Fruit fly (Drosophila melanogaster): ENCODE results near the gene PVRAP.
A peak's percentile ranks its signal among the peaks of the same experiment; 100 is the strongest.

Gene PVRAP

DNA sequence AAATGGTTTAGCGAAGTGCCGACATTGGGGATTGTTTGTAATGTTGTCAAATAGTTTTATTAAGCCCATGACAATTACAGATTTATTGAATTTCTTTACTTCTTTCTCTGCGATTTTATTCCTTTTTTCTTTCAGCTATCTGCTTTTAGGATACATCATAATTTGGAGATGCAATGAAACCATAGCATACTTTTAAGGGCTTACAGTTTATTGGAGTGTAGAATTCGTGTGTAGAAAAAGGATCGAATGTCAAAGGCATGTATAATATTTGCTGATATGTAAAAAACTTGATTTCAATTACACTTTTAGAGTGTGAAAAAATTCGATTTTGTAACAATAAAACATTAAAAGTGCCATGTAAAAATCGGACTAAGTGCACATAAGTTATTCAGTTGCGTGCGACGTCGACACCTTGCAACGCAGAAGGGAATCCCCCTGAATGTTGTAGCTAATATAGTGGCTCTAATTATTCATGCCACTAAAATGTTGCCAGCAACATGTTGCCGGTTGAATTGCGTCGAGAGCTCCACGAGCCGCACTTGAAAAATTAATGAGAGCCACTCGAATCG lies 30.1 kb upstream of the PVRAP start:
- TF ChIP-seq Dif (GFP tag; optimal IDR thresholded peaks at IDR 0.05; ENCODE audit: partially characterized antibody) (no peak), Myc (optimal IDR thresholded peaks at IDR 0.05) (peak; percentile 51), GATAd (GFP tag; optimal IDR thresholded peaks at IDR 0.05) (no peak), Abd-B (GFP tag; optimal IDR thresholded peaks at IDR 0.05) (no peak)

DNA sequence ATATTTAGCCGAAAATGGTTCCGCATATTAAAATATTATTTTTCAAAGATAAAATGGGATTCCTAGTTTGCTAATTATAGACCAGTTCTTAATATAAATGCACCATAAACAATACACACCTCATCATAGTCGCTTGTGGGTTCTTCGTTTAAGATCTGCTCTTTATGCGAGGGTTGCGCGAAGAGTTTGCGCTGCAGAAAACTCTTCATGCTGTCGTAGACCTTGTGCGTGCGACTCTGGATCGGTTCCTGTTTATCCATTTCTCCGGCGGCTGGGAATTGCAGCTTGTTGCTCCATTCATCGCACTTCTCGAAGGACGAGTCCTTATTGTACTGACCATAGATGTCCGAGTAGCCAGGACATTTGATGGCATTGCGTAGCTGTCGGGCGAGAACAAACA lies 28.3 kb upstream of the PVRAP start:
- TF ChIP-seq Sp1 (GFP tag; optimal IDR thresholded peaks at IDR 0.05), result no peak
- TF ChIP-seq CrebA (GFP tag; optimal IDR thresholded peaks at IDR 0.05; ENCODE audit: borderline replicate concordance), result no peak
- no peak for TF ChIP-seq Abd-B (GFP tag; optimal IDR thresholded peaks at IDR 0.05)
- TF ChIP-seq CG32264 (GFP tag; optimal IDR thresholded peaks at IDR 0.05), result no peak
- TF ChIP-seq Hnf4 (GFP tag; optimal IDR thresholded peaks at IDR 0.05), result no peak
- no peak for TF ChIP-seq GATAd (GFP tag; optimal IDR thresholded peaks at IDR 0.05)
- no peak for TF ChIP-seq woc (GFP tag; optimal IDR thresholded peaks at IDR 0.05)
- no peak for TF ChIP-seq rgr (GFP tag; optimal IDR thresholded peaks at IDR 0.05)
- no peak for TF ChIP-seq h (GFP tag; optimal IDR thresholded peaks at IDR 0.05)
- no peak for TF ChIP-seq Mio (GFP tag; optimal IDR thresholded peaks at IDR 0.05)
- TF ChIP-seq Dif (GFP tag; optimal IDR thresholded peaks at IDR 0.05; ENCODE audit: partially characterized antibody), result no peak
- no peak for TF ChIP-seq dl (GFP tag; optimal IDR thresholded peaks at IDR 0.05; ENCODE audit: insufficient read depth in 1 of 2, partially characterized antibody in 2 of 2)
- TF ChIP-seq dmrt93B (GFP tag; optimal IDR thresholded peaks at IDR 0.05), result no peak
- TF ChIP-seq lola (GFP tag; optimal IDR thresholded peaks at IDR 0.05), result no peak
- TF ChIP-seq foxo (GFP tag; optimal IDR thresholded peaks at IDR 0.05), result no peak
- TF ChIP-seq sv (GFP tag; optimal IDR thresholded peaks at IDR 0.05), result no peak
- TF ChIP-seq dsf (GFP tag; optimal IDR thresholded peaks at IDR 0.05; ENCODE audit: borderline replicate concordance), result no peak
- no peak for TF ChIP-seq tai (GFP tag; optimal IDR thresholded peaks at IDR 0.05)

DNA sequence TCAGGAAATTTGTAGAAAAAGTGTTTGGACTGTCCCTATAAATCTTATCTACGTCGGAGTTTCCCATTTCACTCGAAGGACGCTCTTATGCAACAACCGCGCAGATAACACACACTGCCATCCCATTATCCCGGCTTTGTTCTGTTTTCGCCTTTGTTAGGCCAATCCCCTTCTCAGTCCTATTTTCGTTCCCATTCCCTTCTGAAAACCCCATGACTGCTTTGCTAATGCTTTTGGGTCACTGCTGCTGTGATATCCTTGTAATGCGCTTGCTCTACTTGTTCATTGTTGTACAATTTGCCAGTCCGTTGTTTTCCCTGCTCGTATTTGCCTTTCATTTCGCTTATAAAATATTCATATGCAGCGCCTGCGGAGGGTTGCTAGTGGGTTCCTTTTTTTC lies 27.9 kb upstream of the PVRAP start:
- TF ChIP-seq psq (GFP tag; optimal IDR thresholded peaks at IDR 0.05) (no peak), Dif (GFP tag; optimal IDR thresholded peaks at IDR 0.05; ENCODE audit: partially characterized antibody) (no peak), br (GFP tag; optimal IDR thresholded peaks at IDR 0.05) (no peak), Vsx2 (GFP tag; optimal IDR thresholded peaks at IDR 0.05; ENCODE audit: partially characterized antibody) (no peak), GATAd (GFP tag; optimal IDR thresholded peaks at IDR 0.05) (no peak), Hr78 (GFP tag; optimal IDR thresholded peaks at IDR 0.05) (no peak), N (GFP tag; optimal IDR thresholded peaks at IDR 0.05) (no peak), sv (GFP tag; optimal IDR thresholded peaks at IDR 0.05) (no peak), h (GFP tag; optimal IDR thresholded peaks at IDR 0.05) (no peak), dl (GFP tag; optimal IDR thresholded peaks at IDR 0.05; ENCODE audit: insufficient read depth in 1 of 2, partially characterized antibody in 2 of 2) (no peak), Jra (GFP tag; optimal IDR thresholded peaks at IDR 0.05) (no peak), CG9705 (GFP tag; optimal IDR thresholded peaks at IDR 0.05) (no peak)

DNA sequence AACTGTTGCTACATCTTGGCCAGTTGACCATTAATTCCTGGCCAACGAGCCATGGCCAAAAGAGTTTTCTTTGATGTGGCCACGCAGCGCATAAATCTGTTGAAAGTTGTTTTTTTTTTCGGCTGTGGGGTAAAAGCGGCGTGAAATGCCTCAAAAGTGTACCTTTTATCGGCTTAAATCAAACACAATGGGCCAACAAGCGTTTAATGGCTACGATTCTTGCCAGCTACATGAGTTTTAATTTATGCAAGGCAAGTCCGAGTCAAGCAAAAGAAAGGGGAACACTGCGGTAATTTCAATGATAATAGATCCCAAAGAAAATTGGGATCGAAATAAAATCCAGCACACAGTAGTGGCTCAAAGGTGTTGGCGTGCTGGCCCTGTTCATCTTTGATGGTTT lies 26.8 kb upstream of the PVRAP start:
- TF ChIP-seq Myc (optimal IDR thresholded peaks at IDR 0.05) (no peak), Sp1 (GFP tag; optimal IDR thresholded peaks at IDR 0.05) (no peak), brk (GFP tag; optimal IDR thresholded peaks at IDR 0.05) (no peak), woc (GFP tag; optimal IDR thresholded peaks at IDR 0.05) (no peak)

DNA sequence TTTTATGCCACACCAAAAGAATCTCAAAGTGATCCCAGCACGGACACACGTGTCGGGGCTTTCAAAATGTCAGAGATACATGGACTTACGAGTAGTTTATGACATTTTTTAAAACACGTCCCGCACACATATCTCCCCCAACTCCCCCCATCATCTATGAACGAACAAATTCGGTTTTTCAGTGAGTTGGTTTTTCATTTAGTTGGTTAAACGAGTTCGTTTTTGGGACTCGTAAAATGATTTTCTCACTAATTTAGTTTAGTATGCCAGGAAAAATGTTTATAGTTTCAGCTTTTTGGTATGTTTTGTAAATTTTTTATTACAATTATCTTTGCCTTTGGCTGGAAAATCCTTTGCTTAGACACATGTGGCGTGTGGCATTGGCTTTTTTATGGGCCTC lies 25.6 kb upstream of the PVRAP start:
- no peak for TF ChIP-seq Sp1 (GFP tag; optimal IDR thresholded peaks at IDR 0.05)

DNA sequence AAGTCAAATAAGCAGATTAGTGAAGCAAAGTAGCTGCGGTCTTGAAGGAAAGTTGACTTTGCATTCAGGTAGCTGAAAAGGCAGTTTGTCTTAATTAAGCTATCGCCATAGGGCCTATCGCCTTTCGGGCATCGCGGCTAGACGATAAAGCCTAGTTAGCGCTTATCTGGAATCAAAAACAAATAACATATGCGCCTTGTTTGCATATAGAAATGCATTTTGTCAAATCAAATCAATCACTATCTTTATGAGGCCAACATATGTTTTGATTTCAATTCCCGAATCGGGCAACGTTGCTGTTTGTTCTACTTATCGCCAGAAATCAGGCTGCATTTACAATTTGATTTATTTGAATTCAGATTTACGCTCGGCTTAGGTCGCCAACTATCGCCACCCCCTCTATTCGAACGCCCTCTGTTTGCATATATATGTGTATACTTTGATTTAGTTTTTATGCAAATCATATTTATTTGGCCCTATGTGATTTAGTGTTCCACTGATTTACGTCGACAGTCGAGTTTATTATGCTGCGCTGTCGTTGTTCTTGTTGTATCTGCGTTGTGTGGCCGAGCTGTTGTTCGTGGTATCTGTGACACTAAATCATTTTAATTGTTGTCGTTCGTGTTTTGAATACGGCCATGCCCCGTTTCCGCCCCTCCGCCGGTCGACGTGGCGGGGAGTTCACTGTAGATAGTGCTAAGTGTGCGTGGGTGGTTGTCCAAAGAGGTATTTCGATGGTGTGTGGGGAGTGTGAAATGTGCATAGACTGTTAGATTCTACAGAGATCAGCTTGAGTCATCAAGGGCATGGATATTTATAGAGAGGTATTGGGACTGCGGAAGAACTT lies 22.2 kb upstream of the PVRAP start:
- TF ChIP-seq Rel (GFP tag; optimal IDR thresholded peaks at IDR 0.05) (no peak), Rel (tag; optimal IDR thresholded peaks at IDR 0.05) (no peak), sv (GFP tag; optimal IDR thresholded peaks at IDR 0.05) (peak; percentile 12)
